Worm (Caenorhabditis elegans) whole organism, late embryonic: ENCODE results near the gene srh-229.

Source experiments
- fkh-10 ChIP-seq: fragments of 150-350 bp; optimal IDR thresholded peaks from 2 replicates; lab custom pipeline; 2014; ENCODE audit warnings: missing biosample characterization, missing genetic modification reagents, missing genetic modification characterization
- sox-4 ChIP-seq: sonication (generic microtip); optimal IDR thresholded peaks from 2 replicates; lab custom pipeline; 2017; ENCODE audit warnings: mild to moderate bottlenecking, missing genetic modification characterization, inconsistent platforms, missing compliant biosample characterization
- tbx-2 ChIP-seq: sonication (generic microtip); optimal IDR thresholded peaks from 2 replicates; lab custom pipeline; 2016; ENCODE audit warnings: missing genetic modification characterization, missing compliant biosample characterization

- TF ChIP-seq tbx-2 (tag; lab: Kevin White, UChicago): no peak
- no peak for TF ChIP-seq fkh-10 (GFP tag; lab: Kevin White, UChicago)
- no peak for TF ChIP-seq sox-4
Observed at ce11 chrV:7506207-7506606, 2.0 kb upstream of the srh-229 start.
